Worm (Caenorhabditis elegans): ENCODE data around the gene rabr-2.

ce11 chrIV:17490679-17491078, 7.5 kb upstream of the rabr-2 start, which contains the start of gene nas-6:
- TF ChIP-seq lin-40 (tag; optimal IDR thresholded peaks at IDR 0.05) (no peak), ztf-22 (GFP tag; optimal IDR thresholded peaks at IDR 0.05) (no peak)
